Fruit fly (Drosophila melanogaster) whole organism, larva: Measurements from ENCODE around the gene CG5421.

Source experiments
- noc ChIP-seq: fragments of 200-800 bp; sonication (Bioruptor generic); optimal IDR thresholded peaks from 3 replicates; lab custom pipeline; 2019; ENCODE audit warnings: missing biosample characterization, mild to moderate bottlenecking, missing genetic modification characterization, moderate library complexity

Gene CG5421

DNA sequence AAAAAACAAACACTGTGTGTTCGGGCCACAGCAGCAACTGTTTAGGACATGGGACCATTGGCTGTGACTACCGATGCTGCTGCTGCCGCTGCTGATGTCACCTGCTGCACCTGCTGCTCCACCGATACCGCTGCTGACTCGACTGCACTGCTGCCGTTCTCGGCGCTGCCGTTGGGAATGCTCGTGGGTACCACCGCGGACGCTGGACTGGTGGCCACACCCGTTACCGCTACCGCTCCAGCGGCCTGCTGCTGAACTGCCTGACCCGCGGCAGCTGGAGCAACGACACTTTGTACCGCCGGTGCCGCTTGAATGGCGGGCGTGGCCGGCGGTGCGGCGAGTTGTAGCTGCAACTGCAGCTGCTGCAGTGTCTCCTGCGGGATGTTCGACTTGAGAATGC lies 9.8 kb upstream of the CG5421 start:
- TF ChIP-seq noc (tag; lab: Kevin White, UChicago): no peak

dm6 chr2L:12457201-12457600 lies 9.3 kb upstream of the CG5421 start:
- TF ChIP-seq noc (tag; lab: Kevin White, UChicago): no peak

- TF ChIP-seq noc (tag; lab: Kevin White, UChicago): no peak
These were observed 7.8 kb upstream of the CG5421 start for dm6 chr2L:12455750-12456149.

DNA sequence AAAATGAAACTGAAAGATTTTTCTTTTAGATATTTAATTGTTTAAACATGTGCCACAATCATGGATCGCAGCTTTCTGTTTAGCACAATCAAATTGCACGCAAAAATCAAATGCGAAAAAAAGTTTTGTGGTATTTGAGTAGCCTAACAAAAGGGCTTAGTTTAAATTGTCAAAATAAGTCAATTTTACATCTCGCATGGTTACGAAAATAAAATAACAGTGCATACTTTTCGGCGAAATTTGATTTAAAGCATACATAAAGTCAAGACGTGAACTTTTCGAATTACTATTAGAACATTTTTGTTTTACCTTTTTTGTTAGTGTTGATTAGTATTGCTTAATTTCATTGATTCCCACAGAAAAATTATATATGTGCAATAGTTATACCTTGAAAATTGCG lies 7.1 kb upstream of the CG5421 start:
- no peak for TF ChIP-seq noc (tag; lab: Kevin White, UChicago)

DNA sequence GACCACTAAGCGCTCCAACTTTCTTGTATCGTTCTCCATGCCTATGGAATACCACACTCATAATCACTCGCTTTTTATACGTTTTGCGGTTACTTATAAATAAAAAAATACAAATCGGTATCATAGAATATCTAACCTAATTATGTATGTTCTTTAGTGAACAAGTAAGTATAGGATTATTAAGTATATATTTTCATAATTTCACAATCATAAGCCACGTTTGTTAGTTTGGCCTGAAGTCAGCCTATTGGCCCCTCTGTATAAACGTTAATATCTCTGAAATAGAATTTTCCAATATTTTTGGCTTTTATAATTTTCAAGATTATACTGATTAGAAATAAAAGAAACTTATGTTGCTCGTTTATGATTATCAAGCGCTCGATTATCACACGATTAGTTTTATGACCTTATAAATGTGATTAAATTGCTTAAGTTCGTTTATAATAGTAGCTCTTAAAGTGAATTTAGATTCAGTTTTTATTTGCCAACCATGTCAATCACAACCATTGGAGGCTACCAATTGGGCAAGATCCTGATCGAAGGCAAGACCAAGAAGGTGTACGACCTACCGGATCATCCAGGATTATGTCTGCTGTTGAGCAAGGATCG lies 5.4 kb upstream of the CG5421 start, which contains the start of gene CG5418:
Gene CG5418 (minus strand): TSS at position 51 of the 609 bp plus-strand sequence.
- no peak for TF ChIP-seq noc (tag; lab: Kevin White, UChicago)

dm6 chr2L:12445743-12446142 lies 2.2 kb downstream of the CG5421 start, which contains the start of gene Oatp33Ea:
Gene Oatp33Ea, minus strand, starts transcription at chr2L:12445924.
- peak; percentile 21 for TF ChIP-seq noc (tag; lab: Kevin White, UChicago)

DNA sequence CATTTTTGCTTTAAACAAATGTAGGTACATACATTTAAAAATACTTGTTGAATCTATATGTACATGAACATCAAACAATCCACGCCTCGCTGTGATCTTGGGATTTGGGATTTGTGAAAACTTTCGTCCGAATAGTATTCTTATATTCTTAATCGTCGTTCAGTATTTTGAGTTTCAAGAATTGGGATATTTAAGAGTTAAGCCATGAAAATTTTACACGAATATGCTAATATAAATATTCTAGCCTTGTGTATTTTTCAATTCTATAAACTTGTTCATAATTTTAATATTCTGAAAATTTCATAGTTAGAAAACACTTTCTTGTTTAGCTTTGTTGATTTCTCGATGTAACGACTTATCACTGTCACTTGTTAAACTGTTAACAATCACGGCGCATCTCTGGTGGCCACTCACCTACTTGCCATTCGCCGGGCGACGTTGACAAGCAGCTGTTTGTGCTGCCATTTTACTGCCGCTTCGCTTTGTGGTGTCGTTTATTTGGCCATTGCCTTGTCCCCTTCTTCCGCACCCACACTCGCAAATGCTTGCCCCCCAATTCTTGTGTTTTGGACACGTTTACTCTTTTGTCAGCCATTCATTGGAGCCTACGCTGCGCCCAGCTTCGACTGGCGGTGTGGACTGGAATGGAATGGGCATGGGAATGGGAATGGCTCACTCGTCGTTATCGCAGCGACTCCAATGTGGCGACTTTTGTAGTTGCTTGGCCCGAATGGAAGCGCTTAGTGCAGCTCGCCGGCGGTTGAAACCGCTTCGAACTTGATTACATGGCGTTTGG lies 11.8 kb downstream of the CG5421 start:
- no peak for TF ChIP-seq noc (tag; lab: Kevin White, UChicago)

- no peak for TF ChIP-seq noc (tag; lab: Kevin White, UChicago)
These were observed 12.5 kb downstream of the CG5421 start for dm6 chr2L:12435428-12435827.

dm6 chr2L:12434535-12434938 lies 13.4 kb downstream of the CG5421 start, which contains the start of gene SC35:
Gene SC35, minus strand, starts transcription at chr2L:12434665.
- no peak for TF ChIP-seq noc (tag; lab: Kevin White, UChicago)

- TF ChIP-seq noc (tag; lab: Kevin White, UChicago): peak; percentile 44
These were observed 14.0 kb downstream of the CG5421 start, which contains the start of gene eRF3 for dm6 chr2L:12433712-12434534. Gene eRF3, plus strand, starts transcription at chr2L:12434452.

DNA sequence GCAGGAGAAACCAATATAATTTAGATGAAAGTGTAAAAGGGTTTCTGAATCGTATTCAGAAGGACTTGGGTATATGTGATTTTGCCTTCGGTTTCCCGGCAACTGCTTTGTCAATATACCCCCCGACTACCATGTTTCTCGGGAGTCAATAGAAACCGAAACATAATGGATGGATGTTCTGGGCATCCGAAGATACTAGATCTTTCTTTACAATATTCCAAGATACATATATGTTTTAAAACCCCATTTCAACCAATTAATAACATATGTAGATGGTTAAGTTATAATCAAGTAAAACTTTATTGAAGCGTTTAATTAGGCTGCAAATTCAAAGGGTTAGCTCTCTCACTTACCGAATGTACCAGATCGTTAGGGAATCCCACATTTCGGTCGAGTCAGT lies 17.1 kb downstream of the CG5421 start, which contains the start of gene CG5435:
Gene CG5435 (minus strand): TSS at position 101 of the 400 bp plus-strand sequence.
- TF ChIP-seq noc (tag; lab: Kevin White, UChicago): no peak

- TF ChIP-seq noc (tag; lab: Kevin White, UChicago): peak; percentile 78
These were observed 20.3 kb downstream of the CG5421 start, which contains the start of the genes CG5446 and Trm1 for dm6 chr2L:12427487-12428101. Gene CG5446, minus strand, starts transcription at chr2L:12427709. Gene Trm1, plus strand, starts transcription at chr2L:12428028.

dm6 chr2L:12424555-12424954 lies 23.4 kb downstream of the CG5421 start, which contains the start of gene Fam92:
Gene Fam92, plus strand, starts transcription at chr2L:12424904.
- TF ChIP-seq noc (tag; lab: Kevin White, UChicago): no peak

- TF ChIP-seq noc (tag; lab: Kevin White, UChicago): no peak
These were observed 24.7 kb downstream of the CG5421 start, which contains the start of gene vir-1 for dm6 chr2L:12423106-12423836. Gene vir-1, minus strand, starts transcription at chr2L:12423439.
